Worm (Caenorhabditis elegans) whole organism, L1 larva: ENCODE results near the gene cyp-34A5.

Source experiments
- C34B4.2 ChIP-seq: sonication (generic microtip); optimal IDR thresholded peaks from 2 replicates; lab custom pipeline; 2017; ENCODE audit warnings: mild to moderate bottlenecking, missing genetic modification characterization, missing compliant biosample characterization
- aly-2 ChIP-seq: fragments of 150-350 bp; optimal IDR thresholded peaks from 2 replicates; lab custom pipeline; 2014; ENCODE audit warnings: missing biosample characterization, missing genetic modification characterization
- blmp-1 ChIP-seq: fragments of 150-350 bp; optimal IDR thresholded peaks from 2 replicates; lab custom pipeline; 2014; ENCODE audit warnings: missing biosample characterization, missing genetic modification characterization
- ceh-63 ChIP-seq: fragments of 200-800 bp; sonication (Bioruptor generic); optimal IDR thresholded peaks from 2 replicates; lab custom pipeline; 2018; ENCODE audit warnings: mild to moderate bottlenecking, missing genetic modification characterization, missing compliant biosample characterization
- ceh-8 ChIP-seq: fragments of 200-800 bp; sonication (Bioruptor generic); optimal IDR thresholded peaks from 2 replicates; lab custom pipeline; 2018; ENCODE audit warnings: mild to moderate bottlenecking, missing genetic modification characterization, moderate library complexity, missing compliant biosample characterization
- ceh-88 ChIP-seq: fragments of 200-800 bp; sonication (Bioruptor generic); IDR thresholded peaks from 2 replicates; pipeline ENCODE4 v1.3.6; 2022; ENCODE audit warnings: missing genetic modification characterization, missing compliant biosample characterization
- ceh-90 ChIP-seq: sonication (generic microtip); optimal IDR thresholded peaks from 2 replicates; lab custom pipeline; 2016; ENCODE audit warnings: missing genetic modification characterization, missing compliant biosample characterization
- ces-1 ChIP-seq: fragments of 150-350 bp; optimal IDR thresholded peaks from 2 replicates; lab custom pipeline; 2014; ENCODE audit warnings: missing biosample characterization, missing genetic modification reagents, missing genetic modification characterization
- dsc-1 ChIP-seq: sonication (generic microtip); optimal IDR thresholded peaks from 2 replicates; lab custom pipeline; 2016; ENCODE audit warnings: mild to moderate bottlenecking, missing genetic modification characterization, missing compliant biosample characterization
- efl-1 ChIP-seq, 4 experiments: fragments of 150-350 bp; optimal IDR thresholded peaks in 3 of 4; peaks in 1 of 4; 1 replicate in 1 of 4; 2 replicates in 3 of 4; lab custom pipeline; 2014; ENCODE audit warnings: missing biosample characterization in 2 of 4, missing genetic modification characterization in 2 of 4, missing genetic modification reagents in 2 of 4
- egl-13 ChIP-seq: sonication (generic microtip); optimal IDR thresholded peaks from 2 replicates; lab custom pipeline; 2016; ENCODE audit warnings: missing genotype, missing genetic modification reagents, missing genetic modification characterization, missing compliant biosample characterization
- egl-27 ChIP-seq, 2 experiments: fragments of 150-350 bp in 1 of 2; sonication (generic microtip); optimal IDR thresholded peaks; 3 replicates each; lab custom pipeline; 2017 to 2018; ENCODE audit warnings: missing biosample characterization in 2 of 2, missing genetic modification characterization in 2 of 2, missing genetic modification reagents in 2 of 2
- elt-3 ChIP-seq, 6 experiments: fragments of 150-350 bp in 1 of 6; sonication (generic microtip); optimal IDR thresholded peaks; 2 replicates each; lab custom pipeline; 2017 to 2018; ENCODE audit warnings: missing biosample characterization in 6 of 6, missing genetic modification characterization in 6 of 6, inconsistent platforms in 1 of 6
- fkh-8 ChIP-seq: sonication (generic microtip); optimal IDR thresholded peaks from 2 replicates; lab custom pipeline; 2016; ENCODE audit warnings: mild to moderate bottlenecking, missing genetic modification characterization, missing compliant biosample characterization
- fos-1 ChIP-seq: fragments of 150-350 bp; optimal IDR thresholded peaks from 2 replicates; lab custom pipeline; 2014; ENCODE audit warnings: missing biosample characterization, missing genetic modification characterization
- hpl-2 ChIP-seq: fragments of 150-350 bp; optimal IDR thresholded peaks from 2 replicates; lab custom pipeline; 2014; ENCODE audit warnings: missing biosample characterization, missing genetic modification reagents, missing genetic modification characterization
- jun-1 ChIP-seq: fragments of 150-350 bp; optimal IDR thresholded peaks from 2 replicates; lab custom pipeline; 2014; ENCODE audit warnings: missing biosample characterization, missing genetic modification reagents, missing genetic modification characterization
- lin-13 ChIP-seq: fragments of 150-350 bp; optimal IDR thresholded peaks from 2 replicates; lab custom pipeline; 2014; ENCODE audit warnings: missing biosample characterization, missing genetic modification reagents, missing genetic modification characterization
- lin-14 ChIP-seq: fragments of 200-800 bp; sonication (Bioruptor generic); optimal IDR thresholded peaks from 2 replicates; lab custom pipeline; 2018; ENCODE audit warnings: mild to moderate bottlenecking, missing genetic modification characterization, moderate library complexity, missing compliant biosample characterization
- lin-15B ChIP-seq: fragments of 150-350 bp; sonication (generic microtip); optimal IDR thresholded peaks from 3 replicates; lab custom pipeline; 2014; ENCODE audit warnings: missing biosample characterization, missing genetic modification characterization
- lin-35 ChIP-seq, 2 experiments: fragments of 150-350 bp; optimal IDR thresholded peaks; 2 replicates each; lab custom pipeline; 2014; ENCODE audit warnings: missing biosample characterization in 2 of 2, missing genetic modification characterization in 2 of 2, missing genetic modification reagents in 2 of 2
- lin-39 ChIP-seq: fragments of 150-350 bp; optimal IDR thresholded peaks from 2 replicates; lab custom pipeline; 2014; ENCODE audit warnings: missing biosample characterization, missing genetic modification reagents, missing genetic modification characterization
- lsy-2 ChIP-seq, 2 experiments: fragments of 150-350 bp; optimal IDR thresholded peaks; 2 replicates each; lab custom pipeline; 2014; ENCODE audit warnings: missing biosample characterization in 2 of 2, missing genetic modification characterization in 2 of 2
- mdl-1 ChIP-seq, 2 experiments: fragments of 150-350 bp; optimal IDR thresholded peaks; 2 replicates each; lab custom pipeline; 2014 to 2017; ENCODE audit warnings: missing biosample characterization in 2 of 2, missing genetic modification characterization in 2 of 2, inconsistent platforms in 1 of 2
- mef-2 ChIP-seq: fragments of 150-350 bp; optimal IDR thresholded peaks from 2 replicates; lab custom pipeline; 2014; ENCODE audit warnings: missing biosample characterization, missing genetic modification characterization
- nhr-19 ChIP-seq: fragments of 200-800 bp; sonication (Bioruptor generic); conservative IDR thresholded peaks from 2 replicates; pipeline ENCODE4 v1.3.6; 2022; ENCODE audit warnings: missing genetic modification characterization, missing compliant biosample characterization
- nhr-20 ChIP-seq: sonication (generic microtip); optimal IDR thresholded peaks from 2 replicates; lab custom pipeline; 2016; ENCODE audit warnings: mild to moderate bottlenecking, missing genetic modification characterization, missing compliant biosample characterization
- nhr-47 ChIP-seq: sonication (generic microtip); optimal IDR thresholded peaks from 2 replicates; lab custom pipeline; 2016; ENCODE audit warnings: mild to moderate bottlenecking, missing genetic modification characterization, moderate library complexity, missing compliant biosample characterization
- nhr-71 ChIP-seq: sonication (generic microtip); optimal IDR thresholded peaks from 2 replicates; lab custom pipeline; 2016; ENCODE audit warnings: mild to moderate bottlenecking, missing genetic modification characterization, moderate library complexity, missing compliant biosample characterization
- nhr-76 ChIP-seq: sonication (generic microtip); optimal IDR thresholded peaks from 2 replicates; lab custom pipeline; 2017; ENCODE audit warnings: missing biosample characterization, missing genetic modification characterization
- nhr-84 ChIP-seq: sonication (generic microtip); optimal IDR thresholded peaks from 2 replicates; lab custom pipeline; 2017; ENCODE audit warnings: missing biosample characterization, missing genetic modification characterization
- nhr-85 ChIP-seq: sonication (generic microtip); peaks from one replicate; lab custom pipeline; 2016; ENCODE audit warnings: missing genetic modification characterization, inconsistent platforms, missing compliant biosample characterization
- nhr-90 ChIP-seq: sonication (generic microtip); optimal IDR thresholded peaks from 2 replicates; lab custom pipeline; 2016; ENCODE audit warnings: mild to moderate bottlenecking, missing genetic modification characterization, missing compliant biosample characterization; ENCODE audit not compliant: poor library complexity
- pag-3 ChIP-seq: sonication (generic microtip); optimal IDR thresholded peaks from 2 replicates; lab custom pipeline; 2017; ENCODE audit warnings: missing genetic modification characterization, mild to moderate bottlenecking, missing compliant biosample characterization, antibody characterized with exemption, borderline replicate concordance; ENCODE audit not compliant: insufficient read depth
- pax-3 ChIP-seq: fragments of 200-800 bp; sonication (Bioruptor generic); optimal IDR thresholded peaks from 2 replicates; lab custom pipeline; 2018; ENCODE audit warnings: mild to moderate bottlenecking, missing genetic modification characterization, moderate library complexity, missing compliant biosample characterization
- pqm-1 ChIP-seq: sonication (generic microtip); optimal IDR thresholded peaks from 3 replicates; lab custom pipeline; 2017; ENCODE audit warnings: missing biosample characterization, missing genetic modification characterization
- skn-1 ChIP-seq: fragments of 150-350 bp; optimal IDR thresholded peaks from 2 replicates; lab custom pipeline; 2014; ENCODE audit warnings: missing biosample characterization, missing genetic modification characterization
- snu-23 ChIP-seq: sonication (generic microtip); optimal IDR thresholded peaks from 2 replicates; lab custom pipeline; 2016; ENCODE audit warnings: missing genetic modification characterization, missing compliant biosample characterization
- sox-4 ChIP-seq: sonication (generic microtip); optimal IDR thresholded peaks from 2 replicates; lab custom pipeline; 2016; ENCODE audit warnings: missing genetic modification characterization, missing compliant biosample characterization
- sptf-1 ChIP-seq: fragments of 150-350 bp; optimal IDR thresholded peaks from 2 replicates; lab custom pipeline; 2014; ENCODE audit warnings: missing biosample characterization, missing genetic modification characterization
- swsn-7 ChIP-seq: sonication (generic microtip); optimal IDR thresholded peaks from 2 replicates; lab custom pipeline; 2016; ENCODE audit warnings: missing genetic modification characterization, missing compliant biosample characterization
- tbx-2 ChIP-seq: sonication (generic microtip); optimal IDR thresholded peaks from 2 replicates; lab custom pipeline; 2016; ENCODE audit warnings: missing genetic modification characterization, missing compliant biosample characterization
- unc-130 ChIP-seq: fragments of 150-350 bp; optimal IDR thresholded peaks from 2 replicates; lab custom pipeline; 2017; ENCODE audit warnings: missing biosample characterization, missing genetic modification characterization, inconsistent platforms
- unc-86 ChIP-seq: sonication (generic microtip); optimal IDR thresholded peaks from 2 replicates; lab custom pipeline; 2016; ENCODE audit warnings: missing genetic modification characterization, missing compliant biosample characterization
- unc-98 ChIP-seq: fragments of 200-800 bp; sonication (Bioruptor generic); IDR thresholded peaks from 2 replicates; pipeline ENCODE4 v1.3.6; 2022; ENCODE audit warnings: missing genetic modification characterization, missing compliant biosample characterization
- vab-15 ChIP-seq: sonication (generic microtip); optimal IDR thresholded peaks from 2 replicates; lab custom pipeline; 2017; ENCODE audit warnings: missing genotype, mild to moderate bottlenecking, missing genetic modification characterization, missing compliant biosample characterization
- zag-1 ChIP-seq: fragments of 150-350 bp; optimal IDR thresholded peaks from 2 replicates; lab custom pipeline; 2014; ENCODE audit warnings: missing biosample characterization, missing genetic modification characterization
- zip-4 ChIP-seq: fragments of 200-800 bp; sonication (Bioruptor generic); optimal IDR thresholded peaks from 2 replicates; lab custom pipeline; 2018; ENCODE audit warnings: mild to moderate bottlenecking, missing genetic modification characterization, moderate library complexity, missing compliant biosample characterization
- ztf-11 ChIP-seq, 2 experiments: sonication (generic microtip); optimal IDR thresholded peaks; 2 replicates each; lab custom pipeline; 2016 to 2017; ENCODE audit warnings: missing genetic modification characterization in 2 of 2, missing biosample characterization in 1 of 2, missing compliant biosample characterization in 1 of 2
- ztf-4 ChIP-seq: fragments of 150-350 bp; optimal IDR thresholded peaks from 2 replicates; lab custom pipeline; 2014; ENCODE audit warnings: missing biosample characterization, missing genetic modification characterization

Gene cyp-34A5

DNA sequence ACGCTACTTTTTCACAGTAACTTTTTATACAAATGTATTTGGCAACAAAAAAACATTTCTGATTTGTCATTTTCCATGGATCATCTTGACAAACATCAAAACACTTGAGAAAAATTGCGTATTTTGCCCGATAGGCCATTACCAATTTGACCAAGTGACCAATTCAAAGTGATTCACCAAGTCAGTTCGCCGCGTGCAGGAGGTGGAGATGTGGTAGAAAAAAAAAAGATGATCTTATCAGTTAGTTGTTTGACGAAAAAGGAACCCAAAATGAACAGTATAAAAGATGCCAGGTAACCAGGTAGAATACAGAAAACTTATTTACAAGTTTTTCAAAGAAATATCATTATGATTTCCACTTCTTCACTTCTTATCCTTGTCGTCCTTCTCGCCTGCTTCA is 31.6 kb upstream of the cyp-34A5 start, which contains the start of gene nlp-27:
Gene nlp-27 (plus strand): TSS at position 309 of the 400 bp plus-strand sequence.
- TF ChIP-seq pqm-1 (tag; lab: Kevin White, UChicago) (no peak), nhr-85 (peak; percentile 83), C34B4.2 (tag; lab: Kevin White, UChicago) (no peak), elt-3 (tag; optimal IDR thresholded peaks at IDR 0.05; lab: Kevin White, UChicago) (peak in 2 of 6 experiments; percentile 16 to 42), ceh-63 (GFP tag; lab: Kevin White, UChicago) (no peak), lin-14 (peak; percentile 18), lin-39 (tag; lab: Kevin White, UChicago) (no peak), pag-3 (tag; lab: Kevin White, UChicago) (no peak), unc-130 (no peak), hpl-2 (GFP tag; lab: Kevin White, UChicago) (no peak), efl-1 (optimal IDR thresholded peaks at IDR 0.05; lab: Kevin White, UChicago) (no peak), efl-1 (GFP tag; optimal IDR thresholded peaks at IDR 0.05 in 1 of 2; lab: Kevin White, UChicago) (peak in 1 of 2 experiments; percentile 49), nhr-71 (tag; lab: Kevin White, UChicago) (peak; percentile 4), ceh-8 (GFP tag; lab: Kevin White, UChicago) (no peak), fkh-8 (tag; lab: Kevin White, UChicago) (no peak), egl-27 (tag; optimal IDR thresholded peaks at IDR 0.05; lab: Kevin White, UChicago) (no peak), lsy-2 (tag; optimal IDR thresholded peaks at IDR 0.05; lab: Kevin White, UChicago) (no peak), ceh-90 (tag; lab: Kevin White, UChicago) (no peak), nhr-90 (tag; lab: Kevin White, UChicago) (peak; percentile 9), nhr-76 (no peak), blmp-1 (tag; lab: Kevin White, UChicago) (peak; percentile 36), lin-13 (GFP tag; lab: Kevin White, UChicago) (no peak), unc-98 (GFP tag; lab: Robert Waterston, UW) (no peak), jun-1 (tag; lab: Kevin White, UChicago) (no peak), sox-4 (tag; lab: Kevin White, UChicago) (no peak), nhr-20 (tag; lab: Kevin White, UChicago) (peak; percentile 27), mef-2 (tag; lab: Kevin White, UChicago) (no peak)
- TF ChIP-seq, all 84 proteins: peak for 8

DNA sequence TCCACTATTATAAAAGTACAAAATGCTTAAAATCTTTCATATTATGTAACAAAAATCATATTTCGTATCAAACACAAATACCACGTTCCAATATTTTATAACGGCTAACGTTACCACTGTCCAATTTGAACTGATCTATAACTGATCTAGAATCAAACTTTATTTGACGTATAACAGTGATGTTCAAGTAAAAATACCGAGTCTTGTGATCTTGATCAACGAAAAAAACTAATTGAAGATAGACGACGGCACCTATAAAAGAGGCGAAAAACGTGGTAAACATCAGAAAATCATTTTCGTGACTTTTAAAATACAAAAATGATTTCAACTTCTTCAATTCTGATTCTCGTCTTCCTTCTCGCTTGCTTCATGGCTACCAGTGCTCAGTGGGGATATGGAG is 30.1 kb upstream of the cyp-34A5 start, which contains the start of gene nlp-28:
Gene nlp-28 (plus strand): TSS at position 285 of the 400 bp plus-strand sequence.
- TF ChIP-seq lin-14 (peak; percentile 41), nhr-47 (tag; lab: Kevin White, UChicago) (no peak), skn-1 (tag; lab: Kevin White, UChicago) (no peak), vab-15 (tag; lab: Kevin White, UChicago) (no peak), mdl-1 (tag; optimal IDR thresholded peaks at IDR 0.05; lab: Kevin White, UChicago) (no peak), ztf-4 (tag; lab: Kevin White, UChicago) (no peak), tbx-2 (tag; lab: Kevin White, UChicago) (peak; percentile 17), nhr-76 (no peak), efl-1 (optimal IDR thresholded peaks at IDR 0.05; lab: Kevin White, UChicago) (no peak), efl-1 (GFP tag; optimal IDR thresholded peaks at IDR 0.05 in 1 of 2; lab: Kevin White, UChicago) (peak in 1 of 2 experiments; percentile 55), dsc-1 (tag; lab: Kevin White, UChicago) (no peak), lin-15B (tag; lab: Kevin White, UChicago) (no peak), zag-1 (tag; lab: Kevin White, UChicago) (no peak), nhr-85 (peak; percentile 77), pax-3 (tag; lab: Kevin White, UChicago) (no peak), ces-1 (GFP tag; lab: Kevin White, UChicago) (no peak), ceh-88 (GFP tag; lab: Robert Waterston, UW) (no peak), lin-35 (GFP tag; optimal IDR thresholded peaks at IDR 0.05; lab: Kevin White, UChicago) (peak in 1 of 2 experiments; percentile 0), pag-3 (tag; lab: Kevin White, UChicago) (no peak), aly-2 (tag; lab: Kevin White, UChicago) (no peak), nhr-20 (tag; lab: Kevin White, UChicago) (peak; percentile 54), zip-4 (no peak), swsn-7 (no peak), sptf-1 (tag; lab: Kevin White, UChicago) (no peak), C34B4.2 (tag; lab: Kevin White, UChicago) (no peak), ztf-11 (tag; optimal IDR thresholded peaks at IDR 0.05; lab: Kevin White, UChicago) (no peak), unc-86 (tag; lab: Kevin White, UChicago) (no peak), fos-1 (no peak), snu-23 (GFP tag; lab: Kevin White, UChicago) (peak; percentile 19), egl-13 (no peak), nhr-84 (tag; lab: Kevin White, UChicago) (no peak), nhr-19 (GFP tag; lab: Robert Waterston, UW) (0 out of 2 replicates have a peak, but pooled peaks have one; percentile 4)
